Fruit fly (Drosophila melanogaster) whole organism, embryonic: ENCODE results near the gene CG34353.

Experiments used
- Atf6 ChIP-seq: fragments of 200-800 bp; sonication (Bioruptor generic); IDR thresholded peaks from 2 replicates; pipeline ENCODE4 v1.3.6; 2022; ENCODE audit warnings: missing biosample characterization, missing genetic modification characterization
- B-H2 ChIP-seq: fragments of 200-800 bp; sonication (Bioruptor generic); optimal IDR thresholded peaks from 2 replicates; lab custom pipeline; 2018; ENCODE audit warnings: missing biosample characterization, mild to moderate bottlenecking, missing genetic modification characterization
- BEAF-32 ChIP-seq: fragments of 200-800 bp; sonication (Bioruptor generic); optimal IDR thresholded peaks from 3 replicates; lab custom pipeline; 2017; ENCODE audit warnings: missing biosample characterization, missing genetic modification characterization, mild to moderate bottlenecking, moderate library complexity, missing genetic modification reagents
- BtbVII ChIP-seq: fragments of 200-800 bp; sonication (Bioruptor generic); optimal IDR thresholded peaks from 3 replicates; lab custom pipeline; 2017; ENCODE audit warnings: missing biosample characterization, mild to moderate bottlenecking, missing genetic modification characterization
- CG1024 ChIP-seq: fragments of 200-800 bp; sonication (Bioruptor generic); IDR thresholded peaks from 2 replicates; pipeline ENCODE4 v1.3.6; 2022; ENCODE audit warnings: missing biosample characterization, missing genetic modification characterization
- CG11723 ChIP-seq: fragments of 200-800 bp; sonication (Bioruptor generic); optimal IDR thresholded peaks from 2 replicates; lab custom pipeline; 2017; ENCODE audit warnings: missing biosample characterization, mild to moderate bottlenecking, missing genetic modification characterization
- CG1603 ChIP-seq: fragments of 200-800 bp; sonication (Bioruptor generic); optimal IDR thresholded peaks from 2 replicates; lab custom pipeline; 2019; ENCODE audit warnings: missing biosample characterization, mild to moderate bottlenecking, missing genetic modification characterization, moderate library complexity
- CG16779 ChIP-seq: fragments of 200-800 bp; sonication (Bioruptor generic); IDR thresholded peaks from 2 replicates; pipeline ENCODE4 v1.3.6; 2022; ENCODE audit warnings: missing biosample characterization, missing genetic modification characterization
- CG2120 ChIP-seq: fragments of 200-800 bp; sonication (Bioruptor generic); optimal IDR thresholded peaks from 3 replicates; lab custom pipeline; 2016; ENCODE audit warnings: missing biosample characterization, missing genetic modification characterization
- CG34376 ChIP-seq: fragments of 200-800 bp; sonication (Bioruptor generic); optimal IDR thresholded peaks from 2 replicates; lab custom pipeline; 2018; ENCODE audit warnings: missing biosample characterization, mild to moderate bottlenecking, missing genetic modification characterization
- CG3838 ChIP-seq: fragments of 200-800 bp; sonication (Bioruptor generic); optimal IDR thresholded peaks from 3 replicates; lab custom pipeline; 2016; ENCODE audit warnings: missing biosample characterization, missing genetic modification characterization
- CG4730 ChIP-seq: fragments of 200-800 bp; sonication (Bioruptor generic); IDR thresholded peaks from 2 replicates; pipeline ENCODE4 v1.3.6; 2022; ENCODE audit warnings: missing biosample characterization, missing genetic modification characterization
- CG7556 ChIP-seq: fragments of 200-800 bp; sonication (Bioruptor generic); optimal IDR thresholded peaks from 2 replicates; lab custom pipeline; 2017; ENCODE audit warnings: missing biosample characterization, mild to moderate bottlenecking, missing genetic modification characterization
- CG8281 ChIP-seq: fragments of 200-800 bp; sonication (Bioruptor generic); optimal IDR thresholded peaks from 2 replicates; lab custom pipeline; 2018; ENCODE audit warnings: missing biosample characterization, mild to moderate bottlenecking, missing genetic modification characterization, moderate library complexity
- CG8359 ChIP-seq: fragments of 200-800 bp; sonication (Bioruptor generic); optimal IDR thresholded peaks from 2 replicates; lab custom pipeline; 2017; ENCODE audit warnings: missing biosample characterization, mild to moderate bottlenecking, missing genetic modification characterization, borderline replicate concordance
- Dad ChIP-seq: fragments of 200-800 bp; sonication (Bioruptor generic); optimal IDR thresholded peaks from 3 replicates; lab custom pipeline; 2016; ENCODE audit warnings: missing biosample characterization, missing genetic modification characterization
- Deaf1 ChIP-seq: fragments of 200-800 bp; optimal IDR thresholded peaks from 3 replicates; lab custom pipeline; 2019; ENCODE audit warnings: missing biosample characterization, mild to moderate bottlenecking, missing genetic modification characterization, moderate library complexity
- Drgx ChIP-seq: fragments of 200-800 bp; sonication (Bioruptor generic); IDR thresholded peaks from 2 replicates; pipeline ENCODE4 v1.3.6; 2022; ENCODE audit warnings: missing biosample characterization, missing genetic modification characterization
- GATAe ChIP-seq: fragments of 200-800 bp; sonication (Bioruptor generic); conservative IDR thresholded peaks from 2 replicates; pipeline ENCODE4 v1.3.6; 2022; ENCODE audit warnings: missing biosample characterization, missing genetic modification characterization
- Gsc ChIP-seq: fragments of 200-800 bp; sonication (Bioruptor generic); IDR thresholded peaks from 2 replicates; pipeline ENCODE4 v1.3.6; 2022; ENCODE audit warnings: missing biosample characterization, missing genetic modification characterization
- HLH54F ChIP-seq: fragments of 200-800 bp; sonication (Bioruptor generic); optimal IDR thresholded peaks from 3 replicates; lab custom pipeline; 2016; ENCODE audit warnings: missing biosample characterization, missing genetic modification characterization
- HLHmδ ChIP-seq: fragments of 200-800 bp; sonication (Bioruptor generic); optimal IDR thresholded peaks from 2 replicates; lab custom pipeline; 2018; ENCODE audit warnings: missing biosample characterization, mild to moderate bottlenecking, missing genetic modification characterization, moderate library complexity
- Hey ChIP-seq: fragments of 200-800 bp; sonication (Bioruptor generic); optimal IDR thresholded peaks from 3 replicates; lab custom pipeline; 2018; ENCODE audit warnings: missing biosample characterization, mild to moderate bottlenecking, missing genetic modification characterization
- Hmx ChIP-seq: fragments of 200-800 bp; sonication (Bioruptor generic); optimal IDR thresholded peaks from 2 replicates; lab custom pipeline; 2016; ENCODE audit warnings: missing biosample characterization, missing genetic modification characterization
- Lhr ChIP-seq: fragments of 200-800 bp; sonication (Bioruptor generic); optimal IDR thresholded peaks from 3 replicates; lab custom pipeline; 2017; ENCODE audit warnings: mild to moderate bottlenecking, missing biosample characterization, missing genetic modification reagents, missing genetic modification characterization
- MBD-R2 ChIP-seq: fragments of 200-800 bp; sonication (Bioruptor generic); IDR thresholded peaks from 2 replicates; pipeline ENCODE4 v1.3.6; 2022; ENCODE audit warnings: missing biosample characterization, missing genetic modification characterization
- Med ChIP-seq: fragments of 200-800 bp; sonication (Bioruptor generic); peaks from one replicate; lab custom pipeline; 2016; ENCODE audit warnings: missing biosample characterization, missing genetic modification characterization, mild to moderate bottlenecking, inconsistent platforms, moderate library complexity
- Ptx1 ChIP-seq: fragments of 200-800 bp; sonication (Bioruptor generic); IDR thresholded peaks from 2 replicates; pipeline ENCODE4 v1.3.6; 2022; ENCODE audit warnings: missing biosample characterization, missing genetic modification characterization
- YL-1 ChIP-seq: fragments of 200-800 bp; sonication (Bioruptor generic); optimal IDR thresholded peaks from 3 replicates; lab custom pipeline; 2017; ENCODE audit warnings: missing biosample characterization, mild to moderate bottlenecking, missing genetic modification characterization
- amos ChIP-seq: fragments of 200-800 bp; sonication (Bioruptor generic); IDR thresholded peaks from 2 replicates; pipeline ENCODE4 v1.3.6; 2022; ENCODE audit warnings: missing biosample characterization, missing genetic modification characterization; ENCODE audit not compliant: partially characterized antibody
- ara ChIP-seq: fragments of 200-800 bp; sonication (Bioruptor generic); IDR thresholded peaks from 2 replicates; pipeline ENCODE4 v1.3.6; 2022; ENCODE audit warnings: missing biosample characterization, missing genetic modification characterization
- ase ChIP-seq: fragments of 200-800 bp; sonication (Bioruptor generic); IDR thresholded peaks from 3 replicates; pipeline ENCODE4 v1.3.6; 2022; ENCODE audit warnings: missing biosample characterization, missing genetic modification characterization
- corto ChIP-seq: fragments of 200-800 bp; sonication (Bioruptor generic); optimal IDR thresholded peaks from 2 replicates; lab custom pipeline; 2016; ENCODE audit warnings: missing biosample characterization, mild to moderate bottlenecking, missing genetic modification characterization, moderate library complexity
- da ChIP-seq: fragments of 200-800 bp; sonication (Bioruptor generic); optimal IDR thresholded peaks from 2 replicates; lab custom pipeline; 2016; ENCODE audit warnings: missing biosample characterization, missing genetic modification characterization
- exex ChIP-seq: fragments of 200-800 bp; sonication (Bioruptor generic); optimal IDR thresholded peaks from 4 replicates; lab custom pipeline; 2018; ENCODE audit warnings: missing biosample characterization, mild to moderate bottlenecking, missing genetic modification characterization, moderate library complexity
- fd96Cb ChIP-seq: fragments of 200-800 bp; sonication (Bioruptor generic); optimal IDR thresholded peaks from 2 replicates; lab custom pipeline; 2018; ENCODE audit warnings: missing biosample characterization, mild to moderate bottlenecking, missing genetic modification characterization, moderate library complexity
- fu2 ChIP-seq: fragments of 200-800 bp; sonication (Bioruptor generic); optimal IDR thresholded peaks from 2 replicates; lab custom pipeline; 2016; ENCODE audit warnings: missing biosample characterization, missing genetic modification characterization
- gcm ChIP-seq: fragments of 200-800 bp; sonication (Bioruptor generic); optimal IDR thresholded peaks from 2 replicates; lab custom pipeline; 2019; ENCODE audit warnings: missing biosample characterization, mild to moderate bottlenecking, missing genetic modification characterization, moderate library complexity
- gem ChIP-seq: fragments of 200-800 bp; sonication (Bioruptor generic); optimal IDR thresholded peaks from 2 replicates; lab custom pipeline; 2019; ENCODE audit warnings: missing biosample characterization, mild to moderate bottlenecking, missing genetic modification characterization, moderate library complexity
- gt ChIP-seq: fragments of 200-800 bp; sonication (Bioruptor generic); IDR thresholded peaks from 2 replicates; pipeline ENCODE4 v1.3.6; 2022; ENCODE audit warnings: missing biosample characterization, missing genetic modification characterization
- her ChIP-seq: fragments of 200-800 bp; sonication (Bioruptor generic); optimal IDR thresholded peaks from 2 replicates; lab custom pipeline; 2016; ENCODE audit warnings: missing biosample characterization, missing genetic modification characterization
- oc ChIP-seq: fragments of 200-800 bp; sonication (Bioruptor generic); optimal IDR thresholded peaks from 2 replicates; lab custom pipeline; 2018; ENCODE audit warnings: missing biosample characterization, mild to moderate bottlenecking, missing genetic modification characterization, moderate library complexity
- org-1 ChIP-seq: fragments of 200-800 bp; sonication (Bioruptor generic); optimal IDR thresholded peaks from 2 replicates; lab custom pipeline; 2017; ENCODE audit warnings: missing biosample characterization, missing genetic modification characterization
- p53 ChIP-seq: fragments of 200-800 bp; sonication (Bioruptor generic); optimal IDR thresholded peaks from 2 replicates; lab custom pipeline; 2016; ENCODE audit warnings: missing biosample characterization, missing genetic modification characterization
- pnt ChIP-seq: fragments of 200-800 bp; sonication (Bioruptor generic); optimal IDR thresholded peaks from 3 replicates; lab custom pipeline; 2016; ENCODE audit warnings: missing biosample characterization, missing genetic modification characterization
- ro ChIP-seq: fragments of 200-800 bp; sonication (Bioruptor generic); IDR thresholded peaks from 2 replicates; pipeline ENCODE4 v1.3.6; 2022; ENCODE audit warnings: missing biosample characterization, missing genetic modification characterization
- row ChIP-seq: fragments of 200-800 bp; sonication (Bioruptor generic); IDR thresholded peaks from 3 replicates; pipeline ENCODE4 v1.3.6; 2022; ENCODE audit warnings: missing biosample characterization, missing genetic modification characterization
- sens ChIP-seq: fragments of 200-800 bp; sonication (Bioruptor generic); peaks from one replicate; lab custom pipeline; 2016; ENCODE audit warnings: missing biosample characterization, missing genetic modification characterization
- tna ChIP-seq: fragments of 200-800 bp; sonication (Bioruptor generic); IDR thresholded peaks from 2 replicates; pipeline ENCODE4 v1.3.6; 2022; ENCODE audit warnings: missing biosample characterization, missing genetic modification characterization; ENCODE audit not compliant: partially characterized antibody
- toy ChIP-seq: fragments of 200-800 bp; sonication (Bioruptor generic); IDR thresholded peaks from 2 replicates; pipeline ENCODE4 v1.3.6; 2022; ENCODE audit warnings: missing biosample characterization, missing genetic modification characterization
- usp ChIP-seq: fragments of >200 bp; optimal IDR thresholded peaks from 2 replicates; lab custom pipeline; 2017; ENCODE audit warnings: missing biosample characterization, missing genetic modification characterization
- wor ChIP-seq: fragments of 200-800 bp; sonication (Bioruptor generic); IDR thresholded peaks from 2 replicates; pipeline ENCODE4 v1.3.6; 2022; ENCODE audit warnings: missing biosample characterization, missing genetic modification characterization
- yki ChIP-seq: fragments of >200 bp; optimal IDR thresholded peaks from 3 replicates; lab custom pipeline; 2018

CG34353 gene

DNA sequence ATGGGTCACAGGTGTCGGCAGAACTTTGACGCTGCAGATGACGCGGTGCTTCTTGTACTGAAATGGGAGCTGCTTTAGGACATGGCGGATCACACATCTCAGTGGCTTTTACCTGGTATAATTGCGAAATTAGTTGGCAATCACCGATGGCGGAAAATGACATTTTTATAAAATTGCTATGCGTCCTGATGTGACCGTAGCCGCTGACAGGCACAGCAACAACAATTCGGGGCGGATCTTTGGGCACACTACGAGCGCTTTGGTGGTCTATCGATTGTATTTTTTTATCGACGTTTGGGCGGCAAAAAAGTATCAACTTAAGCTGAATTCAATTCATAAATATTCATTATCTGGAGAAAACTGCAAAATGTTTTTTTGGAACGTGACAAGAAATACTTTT lies 48.2 kb upstream of the CG34353 start, which contains the start of gene CG4951 (continued):
- TF ChIP-seq gem, result no peak
- TF ChIP-seq CG3838, result no peak
- no peak for TF ChIP-seq p53
- TF ChIP-seq oc, result no peak
- no peak for TF ChIP-seq exex (tag; lab: Kevin White, UChicago)
- no peak for TF ChIP-seq HLHmδ (GFP tag; lab: Kevin White, UChicago)
- TF ChIP-seq pnt (GFP tag; lab: Kevin White, UChicago), result no peak
- no peak for TF ChIP-seq Drgx
- no peak for TF ChIP-seq toy (GFP tag; lab: Robert Waterston, UW)
- TF ChIP-seq fd96Cb (tag; lab: Kevin White, UChicago), result no peak
- peak; percentile 57; the same call in 1 of the 2 replicates for TF ChIP-seq tna (GFP tag; lab: Robert Waterston, UW)
- no peak for TF ChIP-seq Atf6 (GFP tag; lab: Robert Waterston, UW)
- no peak for TF ChIP-seq ase (GFP tag; lab: Robert Waterston, UW)
- no peak for TF ChIP-seq Deaf1 (tag; lab: Kevin White, UChicago)
- no peak for TF ChIP-seq HLH54F (GFP tag; lab: Kevin White, UChicago)
- TF ChIP-seq da, result no peak
- no peak for TF ChIP-seq CG16779 (GFP tag; lab: Robert Waterston, UW)
- no peak for TF ChIP-seq Gsc
- TF ChIP-seq CG34376 (GFP tag; lab: Kevin White, UChicago), result no peak
- TF ChIP-seq gcm, result no peak
- peak; percentile 59; the same call in 1 of the 2 replicates for TF ChIP-seq amos (GFP tag; lab: Robert Waterston, UW)
- TF ChIP-seq ara, result no peak
- no peak for TF ChIP-seq Hmx
- no peak for TF ChIP-seq ro (GFP tag; lab: Robert Waterston, UW)
- no peak for TF ChIP-seq corto (GFP tag; lab: Kevin White, UChicago)
- TF ChIP-seq CG7556 (GFP tag; lab: Kevin White, UChicago), result no peak
- TF ChIP-seq Hey (tag; lab: Kevin White, UChicago), result no peak
- TF ChIP-seq Med (GFP tag; lab: Kevin White, UChicago), result peak; percentile 82
- no peak for TF ChIP-seq yki
- no peak for TF ChIP-seq CG4730 (GFP tag; lab: Robert Waterston, UW)
- no peak for TF ChIP-seq wor (GFP tag; lab: Robert Waterston, UW)
- no peak for TF ChIP-seq row (GFP tag; lab: Robert Waterston, UW)
- TF ChIP-seq org-1 (GFP tag; lab: Kevin White, UChicago), result no peak
- no peak for TF ChIP-seq fu2 (GFP tag; lab: Kevin White, UChicago)
- no peak for TF ChIP-seq CG11723 (GFP tag; lab: Kevin White, UChicago)
- no peak for TF ChIP-seq CG8281 (tag; lab: Kevin White, UChicago)
- no peak for TF ChIP-seq sens
- TF ChIP-seq Lhr (GFP tag; lab: Kevin White, UChicago), result no peak
- no peak for TF ChIP-seq CG1024 (GFP tag; lab: Robert Waterston, UW)
- no peak for TF ChIP-seq Ptx1 (GFP tag; lab: Robert Waterston, UW)
- no peak for TF ChIP-seq B-H2 (GFP tag; lab: Kevin White, UChicago)
- TF ChIP-seq BtbVII (GFP tag; lab: Kevin White, UChicago), result no peak
- no peak for TF ChIP-seq usp (GFP tag; lab: Kevin White, UChicago)
- TF ChIP-seq CG1603 (tag; lab: Kevin White, UChicago), result no peak
- no peak for TF ChIP-seq gt (GFP tag; lab: Robert Waterston, UW)
- no peak for TF ChIP-seq CG2120 (GFP tag; lab: Kevin White, UChicago)
- no peak for TF ChIP-seq CG8359 (GFP tag; lab: Kevin White, UChicago)
- TF ChIP-seq YL-1, result peak; percentile 26
- TF ChIP-seq MBD-R2 (GFP tag; lab: Robert Waterston, UW), result peak; percentile 86
- TF ChIP-seq GATAe (GFP tag; lab: Robert Waterston, UW), result no peak
- peak; percentile 57 for TF ChIP-seq BEAF-32 (GFP tag; lab: Kevin White, UChicago)
- no peak for TF ChIP-seq Dad
- TF ChIP-seq her (GFP tag; lab: Kevin White, UChicago), result no peak
